Worm (Caenorhabditis elegans) whole organism, midembryonic: Measurements from ENCODE around the gene B0564.2.

Experiments
- T22C8.4 ChIP-seq: fragments of 200-800 bp; sonication (Bioruptor generic); IDR thresholded peaks from 2 replicates; pipeline ENCODE4 v1.3.6; 2022; ENCODE audit warnings: missing genetic modification characterization, missing compliant biosample characterization
- cog-1 ChIP-seq: sonication (generic microtip); optimal IDR thresholded peaks from 2 replicates; lab custom pipeline; 2016; ENCODE audit warnings: missing genetic modification characterization, missing compliant biosample characterization
- flt-1 ChIP-seq: fragments of 200-800 bp; sonication (Bioruptor generic); IDR thresholded peaks from 2 replicates; pipeline ENCODE4 v1.3.6; 2022; ENCODE audit warnings: missing genetic modification characterization, missing compliant biosample characterization
- klf-2 ChIP-seq: fragments of 200-800 bp; sonication (Bioruptor generic); conservative IDR thresholded peaks from 2 replicates; pipeline ENCODE4 v1.3.6; 2022; ENCODE audit warnings: missing genetic modification reagents, missing genetic modification characterization, missing compliant biosample characterization
- med-1 ChIP-seq: sonication (generic microtip); optimal IDR thresholded peaks from 2 replicates; lab custom pipeline; 2017; ENCODE audit warnings: missing genetic modification characterization, mild to moderate bottlenecking, missing compliant biosample characterization, antibody characterized with exemption, missing genetic modification reagents; ENCODE audit not compliant: insufficient read depth
- ref-1 ChIP-seq: fragments of 200-800 bp; sonication (Bioruptor generic); conservative IDR thresholded peaks from 2 replicates; pipeline ENCODE4 v1.3.6; 2022; ENCODE audit warnings: missing genetic modification reagents, missing genetic modification characterization, missing compliant biosample characterization
- tab-1 ChIP-seq: fragments of 200-800 bp; sonication (Bioruptor generic); IDR thresholded peaks from 2 replicates; pipeline ENCODE4 v1.3.6; 2022; ENCODE audit warnings: missing genetic modification characterization, missing compliant biosample characterization
- ztf-23 ChIP-seq: fragments of 200-800 bp; sonication (Bioruptor generic); IDR thresholded peaks from 2 replicates; pipeline ENCODE4 v1.3.6; 2022; ENCODE audit warnings: missing genetic modification reagents, missing genetic modification characterization, missing compliant biosample characterization
- ztf-29 ChIP-seq: fragments of 200-800 bp; sonication (Bioruptor generic); IDR thresholded peaks from 2 replicates; pipeline ENCODE4 v1.3.6; 2022; ENCODE audit warnings: missing genetic modification reagents, missing genetic modification characterization, missing compliant biosample characterization

The B0564.2 gene

DNA sequence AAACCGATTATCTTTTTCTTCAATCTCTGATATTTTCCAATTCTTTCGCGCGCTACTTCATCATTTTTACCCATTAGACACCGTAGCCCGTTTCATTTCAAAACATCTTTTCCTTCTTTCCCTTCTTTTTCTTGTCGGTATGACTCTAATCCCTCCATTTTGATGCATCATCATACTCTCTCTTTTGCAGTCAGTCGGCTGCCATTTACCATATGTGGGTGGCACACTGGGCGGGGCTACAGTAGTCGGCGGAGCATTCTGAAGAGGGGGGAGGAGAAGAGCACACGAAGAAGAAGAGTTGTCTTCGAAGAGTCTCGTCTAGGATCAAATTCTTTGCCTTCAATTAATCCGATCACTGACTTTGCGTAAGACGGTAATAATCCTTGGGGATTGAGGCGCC lies 11.3 kb downstream of the B0564.2 start, which contains the start of gene unc-30:
TSS of gene unc-30 (plus strand) at position 184 of the 400 bp plus-strand sequence.
- no peak for TF ChIP-seq ref-1
- TF ChIP-seq tab-1 (GFP tag; lab: Robert Waterston, UW) = no peak
- TF ChIP-seq T22C8.4 (GFP tag; lab: Robert Waterston, UW) = no peak
- no peak for TF ChIP-seq ztf-29 (GFP tag; lab: Robert Waterston, UW)
- no peak for TF ChIP-seq klf-2
- no peak for TF ChIP-seq flt-1 (GFP tag; lab: Robert Waterston, UW)
- TF ChIP-seq ztf-23 (GFP tag; lab: Robert Waterston, UW) = no peak
- no peak for TF ChIP-seq med-1 (GFP tag; lab: Kevin White, UChicago)
- TF ChIP-seq cog-1 (tag; lab: Kevin White, UChicago) = no peak

DNA sequence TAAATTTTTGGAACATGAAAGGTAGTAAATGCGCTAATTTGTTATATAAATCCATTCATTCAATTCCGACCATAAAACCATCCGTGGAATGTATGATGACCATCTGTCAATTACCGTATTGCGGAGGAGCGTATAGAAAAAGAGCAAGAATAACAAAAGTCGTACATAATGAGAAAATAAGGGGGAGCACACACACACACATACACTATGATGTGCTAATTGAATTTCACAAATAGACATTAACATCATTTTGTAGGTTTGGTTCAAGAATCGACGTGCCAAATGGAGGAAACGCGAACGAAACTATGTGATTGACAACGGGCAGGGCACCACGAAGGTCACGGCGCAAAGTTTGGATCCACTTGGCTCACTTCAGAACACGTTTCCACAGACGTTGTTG lies 13.9 kb downstream of the B0564.2 start:
- TF ChIP-seq ztf-23 (GFP tag; lab: Robert Waterston, UW) (no peak), cog-1 (tag; lab: Kevin White, UChicago) (no peak), med-1 (GFP tag; lab: Kevin White, UChicago) (no peak), T22C8.4 (GFP tag; lab: Robert Waterston, UW) (no peak), klf-2 (no peak), ref-1 (no peak)

DNA sequence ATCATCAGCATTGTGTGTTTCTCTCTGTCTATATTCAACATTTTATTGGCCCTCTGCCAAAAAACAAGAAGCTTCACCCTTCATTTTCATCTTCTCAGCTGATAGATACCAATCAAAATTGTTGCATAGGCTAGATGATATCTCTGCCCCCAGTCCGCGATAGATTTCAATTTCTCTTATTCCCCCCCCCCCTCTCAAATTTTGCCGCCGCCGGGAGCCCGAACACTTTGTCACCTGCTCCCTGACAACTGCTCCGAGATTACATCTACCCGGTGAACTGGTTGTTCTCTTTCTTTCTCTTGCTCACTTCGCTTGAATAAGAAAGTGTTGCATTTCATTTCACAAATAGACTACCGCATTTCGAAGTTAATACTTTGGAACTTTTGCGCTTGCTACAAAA lies 18.5 kb downstream of the B0564.2 start:
- TF ChIP-seq ref-1 (no peak), klf-2 (no peak), tab-1 (GFP tag; lab: Robert Waterston, UW) (no peak), T22C8.4 (GFP tag; lab: Robert Waterston, UW) (no peak), flt-1 (GFP tag; lab: Robert Waterston, UW) (no peak), ztf-29 (GFP tag; lab: Robert Waterston, UW) (no peak), ztf-23 (GFP tag; lab: Robert Waterston, UW) (no peak), cog-1 (tag; lab: Kevin White, UChicago) (no peak), med-1 (GFP tag; lab: Kevin White, UChicago) (no peak)

DNA sequence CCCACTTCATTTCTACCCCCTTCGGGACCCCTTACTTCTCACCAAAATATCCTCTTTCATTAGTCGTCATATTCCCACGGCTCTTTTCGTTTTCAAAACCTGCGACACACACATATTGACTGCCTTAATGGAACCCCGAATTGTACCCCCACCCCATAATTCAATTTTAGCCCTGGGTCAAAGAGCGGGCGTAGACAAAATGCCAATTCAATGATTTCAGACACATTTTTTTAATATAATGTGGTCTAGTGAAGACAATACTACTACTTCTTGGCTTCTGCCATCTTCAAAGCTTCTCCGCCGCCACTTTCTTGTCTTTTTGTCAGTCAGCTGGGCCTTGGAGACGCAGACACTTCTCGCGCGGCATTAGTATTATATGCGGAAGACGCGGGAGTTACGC lies 20.3 kb downstream of the B0564.2 start:
- no peak for TF ChIP-seq flt-1 (GFP tag; lab: Robert Waterston, UW)
- no peak for TF ChIP-seq ref-1
- TF ChIP-seq ztf-23 (GFP tag; lab: Robert Waterston, UW) = no peak
- TF ChIP-seq klf-2 = no peak
- TF ChIP-seq tab-1 (GFP tag; lab: Robert Waterston, UW) = no peak
- no peak for TF ChIP-seq med-1 (GFP tag; lab: Kevin White, UChicago)
- TF ChIP-seq ztf-29 (GFP tag; lab: Robert Waterston, UW) = no peak
- no peak for TF ChIP-seq cog-1 (tag; lab: Kevin White, UChicago)
- no peak for TF ChIP-seq T22C8.4 (GFP tag; lab: Robert Waterston, UW)

DNA sequence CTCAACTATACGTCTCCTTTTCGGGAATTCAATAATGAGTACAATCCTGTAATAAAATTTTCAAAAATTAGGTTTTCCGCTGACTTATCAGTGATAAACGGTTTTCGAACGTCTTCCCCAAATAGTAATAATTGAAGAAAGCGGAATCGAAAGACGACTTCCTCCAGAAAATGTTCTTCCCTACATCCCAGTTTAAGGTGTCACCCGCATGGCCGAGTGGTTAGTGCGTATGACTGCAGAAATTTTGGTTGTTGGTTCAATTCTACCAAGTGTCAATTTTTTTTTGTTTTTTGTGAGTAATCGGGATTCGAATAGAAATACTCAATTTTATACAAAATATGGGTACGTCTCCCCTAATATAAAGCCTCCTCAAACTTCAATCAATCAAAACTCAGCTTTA lies 33.3 kb downstream of the B0564.2 start:
- TF ChIP-seq ztf-23 (GFP tag; lab: Robert Waterston, UW) (peak; percentile 30; the same call in 1 of the 2 replicates), tab-1 (GFP tag; lab: Robert Waterston, UW) (0 out of 2 replicates have a peak, but pooled peaks have one; percentile 51), flt-1 (GFP tag; lab: Robert Waterston, UW) (peak; percentile 54), T22C8.4 (GFP tag; lab: Robert Waterston, UW) (0 out of 2 replicates have a peak, but pooled peaks have one; percentile 25), ref-1 (peak; percentile 43; the same call in 1 of the 2 replicates)

DNA sequence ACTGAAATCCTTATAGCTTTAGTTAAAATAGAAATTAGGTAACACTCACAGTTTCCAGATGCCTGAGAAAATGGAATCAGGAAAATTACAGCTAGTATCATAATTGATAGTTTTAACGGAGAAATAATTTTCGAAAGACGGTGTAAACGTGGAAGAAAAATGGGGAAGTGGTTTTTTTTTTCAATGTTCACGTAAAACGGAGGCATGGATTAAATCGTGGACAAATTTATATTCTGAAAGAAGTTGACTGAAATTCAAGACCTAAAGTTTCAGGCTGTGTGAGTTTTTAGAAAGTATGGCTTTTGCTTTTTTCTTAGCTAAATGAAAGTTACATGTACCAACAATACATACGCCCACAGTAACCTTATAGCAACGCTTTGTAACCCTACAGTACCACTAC lies 34.8 kb downstream of the B0564.2 start, which contains the start of gene spe-43:
TSS of gene spe-43 (minus strand) at position 101 of the 400 bp plus-strand sequence.
- TF ChIP-seq tab-1 (GFP tag; lab: Robert Waterston, UW) (no peak), flt-1 (GFP tag; lab: Robert Waterston, UW) (no peak), med-1 (GFP tag; lab: Kevin White, UChicago) (no peak), klf-2 (no peak), T22C8.4 (GFP tag; lab: Robert Waterston, UW) (no peak), ztf-29 (GFP tag; lab: Robert Waterston, UW) (no peak), ztf-23 (GFP tag; lab: Robert Waterston, UW) (no peak), cog-1 (tag; lab: Kevin White, UChicago) (no peak), ref-1 (no peak)

DNA sequence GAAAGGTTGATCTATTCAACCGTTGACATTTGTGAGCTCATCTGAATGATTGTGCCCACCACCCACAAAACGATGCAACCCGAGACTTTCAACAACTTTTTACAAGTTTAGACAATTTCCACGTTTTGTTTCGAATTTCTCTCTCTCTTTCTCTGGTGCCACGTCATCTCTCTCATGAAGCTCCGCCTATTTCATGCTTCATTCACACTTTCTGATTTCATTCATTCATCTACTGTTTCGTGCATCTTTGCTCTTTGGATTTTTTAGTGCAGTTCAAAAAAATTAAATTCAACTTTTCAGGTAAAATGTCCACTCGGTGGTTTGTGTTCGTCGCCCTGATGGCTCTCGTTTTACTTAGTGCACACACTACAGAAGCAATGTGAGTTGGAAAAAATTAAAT lies 41.8 kb downstream of the B0564.2 start, which contains the start of gene nlp-79:
TSS of gene nlp-79 (plus strand) at position 301 of the 400 bp plus-strand sequence.
- TF ChIP-seq ref-1 = no peak
- TF ChIP-seq ztf-23 (GFP tag; lab: Robert Waterston, UW) = no peak
- TF ChIP-seq ztf-29 (GFP tag; lab: Robert Waterston, UW) = no peak
- no peak for TF ChIP-seq cog-1 (tag; lab: Kevin White, UChicago)
- TF ChIP-seq T22C8.4 (GFP tag; lab: Robert Waterston, UW) = no peak
- no peak for TF ChIP-seq tab-1 (GFP tag; lab: Robert Waterston, UW)
- no peak for TF ChIP-seq flt-1 (GFP tag; lab: Robert Waterston, UW)
- no peak for TF ChIP-seq klf-2
- no peak for TF ChIP-seq med-1 (GFP tag; lab: Kevin White, UChicago)

DNA sequence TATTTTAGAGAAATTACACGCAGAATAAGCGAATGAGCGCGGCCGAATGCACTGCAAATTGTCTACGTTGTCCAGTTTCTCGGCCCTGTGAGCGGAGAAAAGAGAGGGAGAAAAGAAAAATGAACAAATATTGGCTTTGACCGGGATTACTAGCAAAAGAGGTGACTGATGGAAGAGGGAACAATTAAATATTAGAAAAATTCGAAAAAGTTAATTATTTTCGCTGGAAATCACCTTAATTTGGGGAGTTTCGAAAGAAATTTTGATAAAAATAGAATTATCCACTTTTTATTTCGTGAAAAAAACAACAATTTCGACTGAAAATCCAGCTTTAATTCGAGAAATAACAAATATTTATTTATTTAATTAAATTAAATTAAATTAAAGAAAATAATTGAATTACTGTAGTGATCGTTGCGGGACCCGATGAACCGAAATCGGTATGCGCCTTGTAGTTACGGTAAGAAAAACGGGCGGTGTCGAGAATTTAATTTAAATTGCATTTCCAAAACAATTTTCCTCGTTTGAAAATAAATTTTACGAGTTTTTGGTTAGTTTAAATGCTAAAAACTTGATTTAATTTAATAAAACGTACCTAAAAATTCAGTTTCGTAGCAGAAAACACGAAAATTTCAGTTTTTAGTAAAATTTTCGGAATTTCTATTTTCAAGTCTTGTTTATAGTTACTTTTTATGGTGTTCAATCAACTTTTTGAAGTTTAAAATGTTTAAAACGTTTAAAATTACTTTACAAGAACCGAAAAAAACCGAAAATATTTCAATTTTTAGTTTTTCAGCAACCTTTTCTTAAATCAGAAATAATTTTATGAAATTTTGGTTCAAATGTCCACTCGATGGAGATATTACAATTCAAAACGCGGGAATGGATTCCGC lies 47.2 kb downstream of the B0564.2 start, which contains the start of the genes crld-1 and msh-5:
TSS of gene crld-1 (minus strand) at position 51 of the 893 bp plus-strand sequence.
TSS of gene msh-5 (plus strand) at position 843 of the 893 bp plus-strand sequence.
- TF ChIP-seq tab-1 (GFP tag; lab: Robert Waterston, UW) (no peak), med-1 (GFP tag; lab: Kevin White, UChicago) (no peak), T22C8.4 (GFP tag; lab: Robert Waterston, UW) (no peak), flt-1 (GFP tag; lab: Robert Waterston, UW) (no peak), cog-1 (tag; lab: Kevin White, UChicago) (no peak), ref-1 (no peak), ztf-29 (GFP tag; lab: Robert Waterston, UW) (no peak), ztf-23 (GFP tag; lab: Robert Waterston, UW) (no peak), klf-2 (no peak)
